Fruit fly (Drosophila melanogaster): Measurements from ENCODE around the gene Rad9.

dm6 chr3L:18898770-18899278, 26.5 kb upstream of the Rad9 start, which contains the start of gene RpL26:
- TF ChIP-seq kay (GFP tag; ENCODE audit: borderline replicate concordance) (no peak), toe (GFP tag; optimal IDR thresholded peaks at IDR 0.05) (peak; percentile 94), CG12768 (GFP tag; optimal IDR thresholded peaks at IDR 0.05) (peak; percentile 59), CG7101 (tag; optimal IDR thresholded peaks at IDR 0.05) (peak; percentile 84), CG5204 (GFP tag; optimal IDR thresholded peaks at IDR 0.05) (no peak), CG33017 (tag; optimal IDR thresholded peaks at IDR 0.05) (peak; percentile 62), ovo (GFP tag; optimal IDR thresholded peaks at IDR 0.05) (peak; percentile 81), cic (GFP tag; optimal IDR thresholded peaks at IDR 0.05) (peak; percentile 25), tj (GFP tag; optimal IDR thresholded peaks at IDR 0.05) (peak; percentile 64), CG14711 (tag; optimal IDR thresholded peaks at IDR 0.05) (peak; percentile 48), Clk (GFP tag; optimal IDR thresholded peaks at IDR 0.05) (peak; percentile 61)

Data from whole organism, adult.